Worm (Caenorhabditis elegans) whole organism, midembryonic: ENCODE measurements around the gene dot-1.5.

Experiments used
- cog-1 ChIP-seq: sonication (generic microtip); optimal IDR thresholded peaks from 2 replicates; lab custom pipeline; 2016; ENCODE audit warnings: missing genetic modification characterization, missing compliant biosample characterization
- flt-1 ChIP-seq: fragments of 200-800 bp; sonication (Bioruptor generic); IDR thresholded peaks from 2 replicates; pipeline ENCODE4 v1.3.6; 2022; ENCODE audit warnings: missing genetic modification characterization, missing compliant biosample characterization
- ztf-29 ChIP-seq: fragments of 200-800 bp; sonication (Bioruptor generic); IDR thresholded peaks from 2 replicates; pipeline ENCODE4 v1.3.6; 2022; ENCODE audit warnings: missing genetic modification reagents, missing genetic modification characterization, missing compliant biosample characterization

- TF ChIP-seq flt-1 (GFP tag; lab: Robert Waterston, UW): no peak
- no peak for TF ChIP-seq ztf-29 (GFP tag; lab: Robert Waterston, UW)
- TF ChIP-seq cog-1 (tag; lab: Kevin White, UChicago): no peak
Observed at ce11 chrX:1935438-1935837, 18.2 kb downstream of the dot-1.5 start.
